Worm (Caenorhabditis elegans) whole organism, L4 larva: Measurements from ENCODE around the gene twk-23.
A peak's percentile ranks its signal among the peaks of the same experiment; 100 is the strongest.

Experiments
- D1046.2 ChIP-seq: fragments of 200-800 bp; sonication (Bioruptor generic); IDR thresholded peaks from 2 replicates; pipeline ENCODE4 v1.3.6; 2022; ENCODE audit warnings: missing genetic modification characterization, missing compliant biosample characterization
- F37D6.2 ChIP-seq: sonication (generic microtip); optimal IDR thresholded peaks from 2 replicates; lab custom pipeline; 2016; ENCODE audit warnings: mild to moderate bottlenecking, missing genetic modification characterization, missing compliant biosample characterization
- F44E2.7 ChIP-seq: fragments of 200-800 bp; sonication (Bioruptor generic); IDR thresholded peaks from 2 replicates; pipeline ENCODE4 v2.1.2; 2022; ENCODE audit warnings: missing genetic modification characterization, missing compliant biosample characterization
- F49E8.2 ChIP-seq: sonication (generic microtip); optimal IDR thresholded peaks from 2 replicates; lab custom pipeline; 2016; ENCODE audit warnings: missing compliant biosample characterization, mild to moderate bottlenecking, missing genetic modification characterization, borderline replicate concordance
- T26A8.4 ChIP-seq: fragments of 200-800 bp; sonication (Bioruptor generic); IDR thresholded peaks from 2 replicates; pipeline ENCODE4 v1.3.6; 2022; ENCODE audit warnings: missing genetic modification characterization, missing compliant biosample characterization
- Y5F2A.4 ChIP-seq: fragments of 200-800 bp; sonication (Bioruptor generic); optimal IDR thresholded peaks from 2 replicates; lab custom pipeline; 2018; ENCODE audit warnings: mild to moderate bottlenecking, missing genetic modification characterization, missing compliant biosample characterization
- Y75B8A.6 ChIP-seq: fragments of 200-800 bp; sonication (Bioruptor generic); IDR thresholded peaks from 2 replicates; pipeline ENCODE4 v1.3.6; 2022; ENCODE audit warnings: missing genetic modification reagents, missing genetic modification characterization, missing compliant biosample characterization
- ZK546.5 ChIP-seq, 2 experiments: sonication (generic microtip); optimal IDR thresholded peaks; 2 replicates each; lab custom pipeline; 2017; ENCODE audit warnings: missing biosample characterization in 2 of 2, missing genetic modification characterization in 2 of 2
- aha-1 ChIP-seq: fragments of 150-350 bp; peaks from one replicate; lab custom pipeline; 2014; ENCODE audit warnings: missing biosample characterization, missing genetic modification characterization
- ceh-62 ChIP-seq: sonication (generic microtip); optimal IDR thresholded peaks from 2 replicates; lab custom pipeline; 2017; ENCODE audit warnings: missing biosample characterization, missing genetic modification characterization
- ceh-82 ChIP-seq: sonication (generic microtip); optimal IDR thresholded peaks from 2 replicates; lab custom pipeline; 2017; ENCODE audit warnings: missing biosample characterization, missing genetic modification characterization
- ces-1 ChIP-seq: fragments of 150-350 bp; sonication (generic microtip); optimal IDR thresholded peaks from 4 replicates; lab custom pipeline; 2014; ENCODE audit warnings: missing biosample characterization, missing genetic modification reagents, missing genetic modification characterization
- cey-2 ChIP-seq: sonication (generic microtip); optimal IDR thresholded peaks from 3 replicates; lab custom pipeline; 2017; ENCODE audit warnings: missing genetic modification characterization, mild to moderate bottlenecking, missing compliant biosample characterization, antibody characterized with exemption, borderline replicate concordance; ENCODE audit not compliant: insufficient read depth
- ctbp-1 ChIP-seq: fragments of 200-800 bp; sonication (Bioruptor generic); IDR thresholded peaks from 2 replicates; pipeline ENCODE4 v1.3.6; 2022; ENCODE audit warnings: missing genetic modification reagents, missing genetic modification characterization, missing compliant biosample characterization
- daf-16 ChIP-seq, 3 experiments: sonication (generic microtip); optimal IDR thresholded peaks; 2 replicates each; lab custom pipeline; 2016 to 2017; ENCODE audit warnings: missing genetic modification characterization in 3 of 3, missing genetic modification reagents in 3 of 3, mild to moderate bottlenecking in 2 of 3, missing compliant biosample characterization in 2 of 3, missing biosample characterization in 1 of 3, moderate library complexity in 1 of 3
- dmd-6 ChIP-seq: fragments of 200-800 bp; sonication (Bioruptor generic); IDR thresholded peaks from 2 replicates; pipeline ENCODE4 v1.3.6; 2022; ENCODE audit warnings: missing genetic modification reagents, missing genetic modification characterization, missing compliant biosample characterization
- dmd-8 ChIP-seq: fragments of 200-800 bp; sonication (Bioruptor generic); IDR thresholded peaks from 2 replicates; pipeline ENCODE4 v1.3.6; 2022; ENCODE audit warnings: missing genetic modification characterization, missing compliant biosample characterization
- dmd-9 ChIP-seq: fragments of 200-800 bp; sonication (Bioruptor generic); IDR thresholded peaks from 2 replicates; pipeline ENCODE4 v1.3.6; 2022; ENCODE audit warnings: missing genetic modification reagents, missing genetic modification characterization, missing compliant biosample characterization
- dpl-1 ChIP-seq: fragments of 150-350 bp; optimal IDR thresholded peaks from 2 replicates; lab custom pipeline; 2014; ENCODE audit warnings: missing biosample characterization, missing genetic modification reagents, missing genetic modification characterization
- dve-1 ChIP-seq: sonication (generic microtip); optimal IDR thresholded peaks from 2 replicates; lab custom pipeline; 2017; ENCODE audit warnings: antibody characterized with exemption, mild to moderate bottlenecking, missing genetic modification characterization, missing compliant biosample characterization; ENCODE audit not compliant: insufficient read depth
- egl-27 ChIP-seq: sonication (generic microtip); optimal IDR thresholded peaks from 3 replicates; lab custom pipeline; 2017; ENCODE audit warnings: missing biosample characterization, missing genetic modification reagents, missing genetic modification characterization
- egl-43 ChIP-seq: fragments of 200-800 bp; sonication (Bioruptor generic); IDR thresholded peaks from 2 replicates; pipeline ENCODE4 v1.3.6; 2022; ENCODE audit warnings: missing genetic modification reagents, missing genetic modification characterization, missing compliant biosample characterization
- fkh-10 ChIP-seq: fragments of 150-350 bp; optimal IDR thresholded peaks from 2 replicates; lab custom pipeline; 2014; ENCODE audit warnings: missing biosample characterization, missing genetic modification reagents, missing genetic modification characterization
- hlh-11 ChIP-seq: fragments of 200-800 bp; sonication (Bioruptor generic); optimal IDR thresholded peaks from 2 replicates; lab custom pipeline; 2018; ENCODE audit warnings: mild to moderate bottlenecking, missing genetic modification characterization, missing compliant biosample characterization
- hlh-30 ChIP-seq: sonication (generic microtip); optimal IDR thresholded peaks from 2 replicates; lab custom pipeline; 2017; ENCODE audit warnings: antibody characterized with exemption, mild to moderate bottlenecking, missing genetic modification characterization, missing compliant biosample characterization; ENCODE audit not compliant: insufficient read depth
- hmg-1.1 ChIP-seq: fragments of 200-800 bp; sonication (Bioruptor generic); IDR thresholded peaks from 2 replicates; pipeline ENCODE4 v1.3.6; 2022; ENCODE audit warnings: missing genetic modification reagents, missing genetic modification characterization, missing compliant biosample characterization
- lin-1 ChIP-seq: fragments of 200-800 bp; sonication (Bioruptor generic); IDR thresholded peaks from 2 replicates; pipeline ENCODE4 v1.3.6; 2022; ENCODE audit warnings: missing genetic modification reagents, missing genetic modification characterization, missing compliant biosample characterization
- lin-29 ChIP-seq: fragments of 200-800 bp; sonication (Bioruptor generic); IDR thresholded peaks from 2 replicates; pipeline ENCODE4 v1.3.6; 2022; ENCODE audit warnings: missing genetic modification reagents, missing genetic modification characterization, missing compliant biosample characterization
- lin-39 ChIP-seq: fragments of 150-350 bp; optimal IDR thresholded peaks from 2 replicates; lab custom pipeline; 2014; ENCODE audit warnings: missing biosample characterization, missing genetic modification reagents, missing genetic modification characterization
- lir-3 ChIP-seq: sonication (generic microtip); optimal IDR thresholded peaks from 2 replicates; lab custom pipeline; 2016; ENCODE audit warnings: mild to moderate bottlenecking, missing genetic modification characterization, missing compliant biosample characterization
- lsy-2 ChIP-seq, 2 experiments: fragments of 150-350 bp in 1 of 2; sonication (generic microtip) in 1 of 2; optimal IDR thresholded peaks; 2 replicates each; lab custom pipeline; 2014 to 2017; ENCODE audit warnings: missing biosample characterization in 2 of 2, missing genetic modification characterization in 2 of 2
- madf-5 ChIP-seq, 2 experiments: fragments of 200-800 bp; sonication (Bioruptor generic); IDR thresholded peaks; 2 replicates each; pipeline ENCODE4 v1.3.6; 2022; ENCODE audit warnings: missing compliant biosample characterization in 2 of 2, missing genetic modification characterization in 2 of 2
- madf-9 ChIP-seq: fragments of 200-800 bp; sonication (Bioruptor generic); conservative IDR thresholded peaks from 2 replicates; pipeline ENCODE4 v1.3.6; 2022; ENCODE audit warnings: missing genetic modification reagents, missing genetic modification characterization, missing compliant biosample characterization
- mdl-1 ChIP-seq, 2 experiments: fragments of 150-350 bp in 1 of 2; sonication (generic microtip) in 1 of 2; optimal IDR thresholded peaks; 2 replicates each; lab custom pipeline; 2014 to 2017; ENCODE audit warnings: missing biosample characterization in 2 of 2, missing genetic modification characterization in 2 of 2
- mes-2 ChIP-seq: sonication (generic microtip); optimal IDR thresholded peaks from 2 replicates; lab custom pipeline; 2016; ENCODE audit warnings: missing genotype, mild to moderate bottlenecking, missing genetic modification characterization, missing compliant biosample characterization; ENCODE audit not compliant: poor library complexity, severe bottlenecking
- mxl-2 ChIP-seq: fragments of 200-800 bp; sonication (Bioruptor generic); conservative IDR thresholded peaks from 2 replicates; pipeline ENCODE4 v1.3.6; 2022; ENCODE audit warnings: missing genetic modification reagents, missing genetic modification characterization, missing compliant biosample characterization
- nhr-111 ChIP-seq: fragments of 200-800 bp; sonication (Bioruptor generic); optimal IDR thresholded peaks from 2 replicates; lab custom pipeline; 2018; ENCODE audit warnings: mild to moderate bottlenecking, missing genetic modification characterization, missing compliant biosample characterization
- nhr-25 ChIP-seq: sonication (generic microtip); optimal IDR thresholded peaks from 2 replicates; lab custom pipeline; 2017; ENCODE audit warnings: missing genetic modification characterization, mild to moderate bottlenecking, missing compliant biosample characterization, antibody characterized with exemption, moderate library complexity, borderline replicate concordance; ENCODE audit not compliant: insufficient read depth
- nhr-76 ChIP-seq: fragments of 150-350 bp; optimal IDR thresholded peaks from 2 replicates; lab custom pipeline; 2014; ENCODE audit warnings: missing biosample characterization, missing genetic modification characterization
- php-3 ChIP-seq: fragments of 200-800 bp; sonication (Bioruptor generic); IDR thresholded peaks from 2 replicates; pipeline ENCODE4 v1.3.6; 2022; ENCODE audit warnings: missing genetic modification reagents, missing genetic modification characterization, missing compliant biosample characterization
- rbr-2 ChIP-seq: sonication (generic microtip); optimal IDR thresholded peaks from 2 replicates; lab custom pipeline; 2016; ENCODE audit warnings: missing genotype, missing genetic modification characterization, missing compliant biosample characterization
- sdz-12 ChIP-seq: fragments of 200-800 bp; sonication (Bioruptor generic); optimal IDR thresholded peaks from 2 replicates; lab custom pipeline; 2018; ENCODE audit warnings: mild to moderate bottlenecking, missing genetic modification characterization, missing compliant biosample characterization
- tag-97 ChIP-seq: fragments of 200-800 bp; sonication (Bioruptor generic); IDR thresholded peaks from 2 replicates; pipeline ENCODE4 v1.3.6; 2022; ENCODE audit warnings: missing genetic modification characterization, missing compliant biosample characterization
- zfp-2 ChIP-seq: sonication (generic microtip); optimal IDR thresholded peaks from 2 replicates; lab custom pipeline; 2016; ENCODE audit warnings: mild to moderate bottlenecking, missing genetic modification characterization, missing compliant biosample characterization
- zip-11 ChIP-seq: fragments of 200-800 bp; sonication (Bioruptor generic); IDR thresholded peaks from 2 replicates; pipeline ENCODE4 v1.3.6; 2022; ENCODE audit warnings: missing genetic modification characterization, missing compliant biosample characterization
- zip-2 ChIP-seq: fragments of 150-350 bp; optimal IDR thresholded peaks from 2 replicates; lab custom pipeline; 2014; ENCODE audit warnings: missing biosample characterization, missing genetic modification characterization

twk-23 gene

DNA sequence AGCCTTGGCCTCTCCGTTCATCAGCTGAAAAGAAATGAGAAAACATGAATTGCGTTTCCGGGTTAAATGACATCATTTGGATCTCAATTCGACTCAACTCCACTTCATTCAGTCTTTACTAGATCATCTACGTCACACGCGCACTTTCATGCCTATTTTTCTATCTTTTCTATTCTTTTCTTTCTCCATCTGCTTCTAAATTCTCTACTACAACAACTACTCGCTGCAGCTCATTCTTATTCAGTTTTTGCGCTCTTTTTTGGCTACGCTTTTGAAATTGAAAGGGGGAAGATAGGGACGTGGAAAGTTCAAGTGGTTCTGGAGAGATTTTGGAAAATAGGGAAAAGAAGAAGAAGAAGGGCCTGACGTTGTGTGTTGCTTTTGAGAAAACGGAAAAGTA is 54.8 kb downstream of the twk-23 start (continued):
- no peak for TF ChIP-seq php-3 (GFP tag; lab: Robert Waterston, UW)
- TF ChIP-seq sdz-12 (GFP tag; lab: Kevin White, UChicago) = no peak
- TF ChIP-seq Y5F2A.4 (GFP tag; lab: Kevin White, UChicago) = no peak
- TF ChIP-seq egl-27 (tag; lab: Kevin White, UChicago) = no peak
- no peak for TF ChIP-seq nhr-111 (GFP tag; lab: Kevin White, UChicago)
- TF ChIP-seq lin-29 (GFP tag; lab: Robert Waterston, UW) = no peak
- TF ChIP-seq lir-3 (tag; lab: Kevin White, UChicago) = no peak
- TF ChIP-seq rbr-2 (tag; lab: Kevin White, UChicago) = peak; percentile 18
- TF ChIP-seq F37D6.2 = no peak
- no peak for TF ChIP-seq nhr-25 (tag; lab: Kevin White, UChicago)
- TF ChIP-seq cey-2 = no peak
- TF ChIP-seq tag-97 (GFP tag; lab: Robert Waterston, UW) = no peak
- TF ChIP-seq ces-1 (GFP tag; lab: Kevin White, UChicago) = peak; percentile 49
- no peak for TF ChIP-seq aha-1
- 0 out of 2 replicates have a peak, but pooled peaks have one; percentile 34 for TF ChIP-seq hmg-1.1
- TF ChIP-seq ceh-82 (tag; lab: Kevin White, UChicago) = no peak
- TF ChIP-seq madf-9 = no peak
- TF ChIP-seq F44E2.7 (GFP tag; lab: Robert Waterston, UW) = no peak
- no peak for TF ChIP-seq nhr-76 (tag; lab: Kevin White, UChicago)
- TF ChIP-seq dve-1 (tag; lab: Kevin White, UChicago) = no peak
- peak in 1 of 2 experiments; percentile 45 for TF ChIP-seq mdl-1 (tag; optimal IDR thresholded peaks at IDR 0.05; lab: Kevin White, UChicago)
- no peak for TF ChIP-seq daf-16 (GFP tag; optimal IDR thresholded peaks at IDR 0.05; lab: Kevin White, UChicago)
- peak; percentile 6 for TF ChIP-seq daf-16 (tag; optimal IDR thresholded peaks at IDR 0.05; lab: Kevin White, UChicago)
- no peak for TF ChIP-seq madf-5 (GFP tag; IDR thresholded peaks at IDR 0.05; lab: Robert Waterston, UW)
- no peak for TF ChIP-seq zfp-2 (tag; lab: Kevin White, UChicago)
- no peak for TF ChIP-seq Y75B8A.6
- TF ChIP-seq dpl-1 (GFP tag; lab: Kevin White, UChicago) = no peak
- TF ChIP-seq hlh-11 = peak; percentile 22
- TF ChIP-seq fkh-10 = peak; percentile 96
- TF ChIP-seq ceh-62 (tag; lab: Kevin White, UChicago) = no peak
- peak; percentile 44 for TF ChIP-seq dmd-6 (GFP tag; lab: Robert Waterston, UW)
- TF ChIP-seq lsy-2 (tag; optimal IDR thresholded peaks at IDR 0.05; lab: Kevin White, UChicago) = peak; percentile 32 to 64
- peak; percentile 36 for TF ChIP-seq hlh-30 (tag; lab: Kevin White, UChicago)
- TF ChIP-seq zip-2 (tag; lab: Kevin White, UChicago) = no peak
- no peak for TF ChIP-seq dmd-8 (GFP tag; lab: Robert Waterston, UW)
- TF ChIP-seq lin-1 = no peak
- no peak for TF ChIP-seq egl-43
- no peak for TF ChIP-seq T26A8.4 (GFP tag; lab: Robert Waterston, UW)
- peak; percentile 35 for TF ChIP-seq lin-39 (tag; lab: Kevin White, UChicago)
- peak; percentile 56 for TF ChIP-seq ctbp-1 (GFP tag; lab: Robert Waterston, UW)
- TF ChIP-seq dmd-9 = no peak
- no peak for TF ChIP-seq mes-2
- no peak for TF ChIP-seq zip-11
- no peak for TF ChIP-seq D1046.2 (GFP tag; lab: Robert Waterston, UW)
- no peak for TF ChIP-seq mxl-2 (GFP tag; lab: Robert Waterston, UW)
- no peak for TF ChIP-seq ZK546.5 (tag; optimal IDR thresholded peaks at IDR 0.05; lab: Kevin White, UChicago)
- TF ChIP-seq F49E8.2 (tag; lab: Kevin White, UChicago) = no peak
